Fruit fly (Drosophila melanogaster) whole organism, embryonic: ENCODE data around the gene Dap160.

Experiments used
- CG10147 ChIP-seq: fragments of 200-800 bp; sonication (Bioruptor generic); optimal IDR thresholded peaks from 2 replicates; lab custom pipeline; 2019; ENCODE audit warnings: missing biosample characterization, mild to moderate bottlenecking, missing genetic modification characterization, moderate library complexity
- CG10267 ChIP-seq: fragments of 200-800 bp; sonication (Bioruptor generic); optimal IDR thresholded peaks from 2 replicates; lab custom pipeline; 2018; ENCODE audit warnings: missing biosample characterization, mild to moderate bottlenecking, missing genetic modification characterization, moderate library complexity
- CG14441 ChIP-seq: fragments of 200-800 bp; sonication (Bioruptor generic); IDR thresholded peaks from 2 replicates; pipeline ENCODE4 v1.3.6; 2022; ENCODE audit warnings: missing biosample characterization, missing genetic modification characterization
- CG4730 ChIP-seq: fragments of 200-800 bp; sonication (Bioruptor generic); IDR thresholded peaks from 2 replicates; pipeline ENCODE4 v1.3.6; 2022; ENCODE audit warnings: missing biosample characterization, missing genetic modification characterization
- CG6254 ChIP-seq: fragments of 200-800 bp; sonication (Bioruptor generic); optimal IDR thresholded peaks from 3 replicates; lab custom pipeline; 2017; ENCODE audit warnings: mild to moderate bottlenecking, missing biosample characterization, missing genetic modification reagents, missing genetic modification characterization
- CG8290 ChIP-seq, 3 experiments: fragments of 200-800 bp; sonication (Bioruptor generic); optimal IDR thresholded peaks; 2 replicates each; lab custom pipeline; 2016 to 2019; ENCODE audit warnings: missing biosample characterization in 3 of 3, missing genetic modification characterization in 3 of 3, mild to moderate bottlenecking in 2 of 3, moderate library complexity in 1 of 3
- Hey ChIP-seq: fragments of 200-800 bp; sonication (Bioruptor generic); optimal IDR thresholded peaks from 3 replicates; lab custom pipeline; 2018; ENCODE audit warnings: missing biosample characterization, mild to moderate bottlenecking, missing genetic modification characterization
- Hr39 ChIP-seq: fragments of >200 bp; optimal IDR thresholded peaks from 2 replicates; lab custom pipeline; 2017
- NfI ChIP-seq: fragments of 200-800 bp; sonication (Bioruptor generic); optimal IDR thresholded peaks from 3 replicates; lab custom pipeline; 2018; ENCODE audit warnings: missing biosample characterization, mild to moderate bottlenecking, missing genetic modification characterization, moderate library complexity
- lilli ChIP-seq: fragments of 200-800 bp; sonication (Bioruptor generic); optimal IDR thresholded peaks from 3 replicates; lab custom pipeline; 2016; ENCODE audit warnings: missing biosample characterization, missing genetic modification characterization
- peb ChIP-seq: fragments of 200-800 bp; sonication (Bioruptor generic); IDR thresholded peaks from 2 replicates; pipeline ENCODE4 v1.3.6; 2022; ENCODE audit warnings: missing biosample characterization, missing genetic modification characterization
- slbo ChIP-seq: fragments of 200-800 bp; sonication (Bioruptor generic); IDR thresholded peaks from 2 replicates; pipeline ENCODE4 v1.3.6; 2022; ENCODE audit warnings: missing biosample characterization, missing genetic modification characterization

DNA sequence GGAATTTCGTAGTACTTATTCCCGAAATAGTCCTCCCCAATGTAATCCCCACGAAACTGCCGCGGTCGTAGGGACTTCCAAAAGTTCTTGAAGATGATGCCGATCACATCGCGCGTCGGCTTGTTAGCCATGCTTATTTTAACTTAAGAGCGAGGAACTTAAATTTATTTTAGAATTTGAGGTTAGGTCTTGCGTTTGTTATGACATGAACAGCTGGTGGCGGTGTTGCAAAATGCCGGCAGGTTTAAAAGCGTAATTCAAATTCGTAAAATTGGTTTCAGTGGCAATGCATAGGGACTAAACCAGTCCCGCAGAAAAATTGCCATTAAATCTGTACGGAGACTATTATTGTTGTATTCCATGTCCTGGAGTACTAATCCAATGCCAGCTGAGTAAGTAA, 24.3 kb upstream of the Dap160 start:
- TF ChIP-seq CG10147 (no peak), Hr39 (lab: Kevin White, UChicago) (no peak), lilli (GFP tag; lab: Kevin White, UChicago) (peak; percentile 13), CG10267 (peak; percentile 89), NfI (no peak), CG14441 (GFP tag; lab: Robert Waterston, UW) (no peak), CG4730 (GFP tag; lab: Robert Waterston, UW) (no peak), slbo (GFP tag; lab: Robert Waterston, UW) (no peak), peb (GFP tag; lab: Robert Waterston, UW) (no peak), CG6254 (GFP tag; lab: Kevin White, UChicago) (no peak), Hey (tag; lab: Kevin White, UChicago) (no peak), CG8290 (GFP tag; optimal IDR thresholded peaks at IDR 0.05; lab: Kevin White, UChicago) (no peak), CG8290 (tag; optimal IDR thresholded peaks at IDR 0.05; lab: Kevin White, UChicago) (peak in 1 of 2 experiments; percentile 44)
